Worm (Caenorhabditis elegans) whole organism, young adult: Measurements from ENCODE around the gene clec-245.

ENCODE experiments used
- B0261.1 ChIP-seq: sonication (generic microtip); optimal IDR thresholded peaks from 2 replicates; lab custom pipeline; 2016; ENCODE audit warnings: mild to moderate bottlenecking, missing genetic modification characterization, moderate library complexity, missing compliant biosample characterization
- Y67H2A.10 ChIP-seq: fragments of 200-800 bp; sonication (Bioruptor generic); conservative IDR thresholded peaks from 2 replicates; pipeline ENCODE4 v1.3.6; 2022; ENCODE audit warnings: missing genetic modification reagents, missing genetic modification characterization, missing compliant biosample characterization
- akir-1 ChIP-seq: fragments of 200-800 bp; sonication (Bioruptor generic); optimal IDR thresholded peaks from 2 replicates; lab custom pipeline; 2018; ENCODE audit warnings: mild to moderate bottlenecking, missing genetic modification characterization, moderate library complexity, missing compliant biosample characterization
- ama-1 ChIP-seq, 3 experiments: fragments of 150-350 bp in 1 of 3; sonication (generic microtip) in 2 of 3; optimal IDR thresholded peaks; 2 replicates each; lab custom pipeline; 2014 to 2018; ENCODE audit warnings: missing biosample characterization in 2 of 3, missing genetic modification characterization in 2 of 3, missing genetic modification reagents in 2 of 3
- ceh-40 ChIP-seq: fragments of 200-800 bp; sonication (Bioruptor generic); IDR thresholded peaks from 2 replicates; pipeline ENCODE4 v1.3.6; 2022; ENCODE audit warnings: missing genetic modification characterization, missing compliant biosample characterization
- ceh-58 ChIP-seq: fragments of 200-800 bp; sonication (Bioruptor generic); IDR thresholded peaks from 2 replicates; pipeline ENCODE4 v1.3.6; 2022; ENCODE audit warnings: missing genetic modification characterization, missing compliant biosample characterization
- dpl-1 ChIP-seq: fragments of 150-350 bp; optimal IDR thresholded peaks from 2 replicates; lab custom pipeline; 2014; ENCODE audit warnings: missing biosample characterization, missing genetic modification reagents, missing genetic modification characterization
- lin-26 ChIP-seq: fragments of 200-800 bp; sonication (Bioruptor generic); IDR thresholded peaks from 2 replicates; pipeline ENCODE4 v1.3.6; 2022; ENCODE audit warnings: missing genetic modification reagents, missing genetic modification characterization, missing compliant biosample characterization
- lir-1 ChIP-seq: fragments of 200-800 bp; sonication (Bioruptor generic); conservative IDR thresholded peaks from 2 replicates; pipeline ENCODE4 v1.3.6; 2022; ENCODE audit warnings: missing genetic modification reagents, missing genetic modification characterization, missing compliant biosample characterization
- rec-8 ChIP-seq, 2 experiments: sonication (generic microtip); optimal IDR thresholded peaks; 2 replicates each; lab custom pipeline; 2016; ENCODE audit warnings: mild to moderate bottlenecking in 2 of 2, missing genetic modification characterization in 2 of 2, missing genetic modification reagents in 2 of 2, missing genotype in 2 of 2, missing biosample characterization in 1 of 2, missing compliant biosample characterization in 1 of 2, moderate library complexity in 1 of 2
- sea-2 ChIP-seq: fragments of 200-800 bp; sonication (Bioruptor generic); IDR thresholded peaks from 2 replicates; pipeline ENCODE4 v1.3.6; 2022; ENCODE audit warnings: missing genetic modification characterization, missing compliant biosample characterization
- snpc-4 ChIP-seq, 5 experiments: fragments of 150-350 bp in 1 of 5; sonication (generic microtip) in 4 of 5; optimal IDR thresholded peaks; 2 replicates each; lab custom pipeline; 2014 to 2018; ENCODE audit warnings: missing genetic modification characterization in 5 of 5, missing biosample characterization in 3 of 5, antibody characterized with exemption in 2 of 5, mild to moderate bottlenecking in 2 of 5, missing compliant biosample characterization in 2 of 5, missing genotype in 2 of 5, moderate library complexity in 2 of 5, missing genetic modification reagents in 1 of 5
- ztf-25 ChIP-seq: fragments of 200-800 bp; sonication (Bioruptor generic); IDR thresholded peaks from 2 replicates; pipeline ENCODE4 v1.3.6; 2022; ENCODE audit warnings: missing genetic modification reagents, missing genetic modification characterization, missing compliant biosample characterization

DNA sequence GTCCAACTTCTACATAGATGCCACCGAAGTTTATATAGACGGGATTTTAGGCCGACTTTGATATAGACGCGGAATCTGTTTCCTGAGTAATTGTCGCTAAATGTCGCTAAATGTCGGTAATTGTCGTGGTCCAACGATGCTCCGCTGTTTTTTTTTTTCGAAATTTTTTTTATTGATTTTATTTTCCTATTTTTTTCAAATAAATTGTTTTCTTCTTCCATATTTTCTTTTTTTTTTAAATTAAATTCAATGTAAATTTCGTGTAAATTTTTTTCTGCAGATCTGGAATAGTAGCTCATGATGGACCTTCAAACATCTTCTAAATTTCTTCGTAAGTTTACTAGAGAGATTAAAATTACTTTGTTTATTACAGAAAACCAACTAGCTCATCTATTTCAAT is 3.3 kb downstream of the clec-245 start, which contains the start of gene C31G12.3:
- no peak for TF ChIP-seq sea-2 (GFP tag; lab: Robert Waterston, UW)
- TF ChIP-seq ama-1 (optimal IDR thresholded peaks at IDR 0.05; lab: Kevin White, UChicago), result no peak
- TF ChIP-seq ama-1 (GFP tag; optimal IDR thresholded peaks at IDR 0.05; lab: Kevin White, UChicago), result no peak
- TF ChIP-seq akir-1 (GFP tag; lab: Kevin White, UChicago), result no peak
- TF ChIP-seq B0261.1 (tag; lab: Kevin White, UChicago), result no peak
- no peak for TF ChIP-seq ztf-25 (GFP tag; lab: Robert Waterston, UW)
- TF ChIP-seq lin-26 (GFP tag; lab: Robert Waterston, UW), result no peak
- TF ChIP-seq ceh-40 (GFP tag; lab: Robert Waterston, UW), result no peak
- no peak for TF ChIP-seq snpc-4 (GFP tag; optimal IDR thresholded peaks at IDR 0.05; lab: Kevin White, UChicago)
- no peak for TF ChIP-seq snpc-4 (tag; optimal IDR thresholded peaks at IDR 0.05; lab: Kevin White, UChicago)
- TF ChIP-seq lir-1 (GFP tag; lab: Robert Waterston, UW), result no peak
- no peak for TF ChIP-seq dpl-1
- no peak for TF ChIP-seq ceh-58
- no peak for TF ChIP-seq rec-8 (tag; optimal IDR thresholded peaks at IDR 0.05; lab: Kevin White, UChicago)
- no peak for TF ChIP-seq Y67H2A.10 (GFP tag; lab: Robert Waterston, UW)
